Fruit fly (Drosophila melanogaster) whole organism, embryonic: Measurements from ENCODE around the gene CG31867.

Source experiments
- Adf1 ChIP-seq: fragments of 200-800 bp; sonication (Bioruptor generic); IDR thresholded peaks from 2 replicates; pipeline ENCODE4 v1.3.6; 2022; ENCODE audit warnings: missing biosample characterization, missing genetic modification characterization
- Antp ChIP-seq: fragments of 200-800 bp; sonication (Bioruptor generic); optimal IDR thresholded peaks from 3 replicates; lab custom pipeline; 2016; ENCODE audit warnings: missing biosample characterization, missing genetic modification characterization
- Bdp1 ChIP-seq: fragments of 200-800 bp; sonication (Bioruptor generic); optimal IDR thresholded peaks from 3 replicates; lab custom pipeline; 2016; ENCODE audit warnings: missing biosample characterization, missing genetic modification characterization
- CG10654 ChIP-seq: fragments of 200-800 bp; sonication (Bioruptor generic); optimal IDR thresholded peaks from 2 replicates; lab custom pipeline; 2016; ENCODE audit warnings: missing biosample characterization, missing genetic modification characterization
- CG11504 ChIP-seq: fragments of 200-800 bp; sonication (Bioruptor generic); optimal IDR thresholded peaks from 3 replicates; lab custom pipeline; 2019; ENCODE audit warnings: missing biosample characterization, mild to moderate bottlenecking, missing genetic modification characterization, moderate library complexity
- CG12744 ChIP-seq: fragments of 200-800 bp; sonication (Bioruptor generic); optimal IDR thresholded peaks from 2 replicates; lab custom pipeline; 2016; ENCODE audit warnings: missing biosample characterization, missing genetic modification characterization
- CG14014 ChIP-seq: fragments of 200-800 bp; sonication (Bioruptor generic); IDR thresholded peaks from 2 replicates; pipeline ENCODE4 v1.3.6; 2022; ENCODE audit warnings: missing biosample characterization, missing genetic modification characterization
- CG15269 ChIP-seq: fragments of 200-800 bp; sonication (Bioruptor generic); optimal IDR thresholded peaks from 2 replicates; lab custom pipeline; 2018; ENCODE audit warnings: missing biosample characterization, mild to moderate bottlenecking, missing genetic modification characterization, moderate library complexity
- CG15696 ChIP-seq: fragments of 200-800 bp; sonication (Bioruptor generic); optimal IDR thresholded peaks from 2 replicates; lab custom pipeline; 2019; ENCODE audit warnings: missing biosample characterization, mild to moderate bottlenecking, missing genetic modification characterization, moderate library complexity
- CG17361 ChIP-seq: fragments of 200-800 bp; sonication (Bioruptor generic); IDR thresholded peaks from 3 replicates; pipeline ENCODE4 v1.3.6; 2022; ENCODE audit warnings: missing biosample characterization, missing genetic modification characterization
- CG17568 ChIP-seq: fragments of 200-800 bp; sonication (Bioruptor generic); optimal IDR thresholded peaks from 2 replicates; lab custom pipeline; 2018; ENCODE audit warnings: missing biosample characterization, mild to moderate bottlenecking, missing genetic modification characterization, moderate library complexity
- CG17912 ChIP-seq: fragments of 200-800 bp; sonication (Bioruptor generic); optimal IDR thresholded peaks from 2 replicates; lab custom pipeline; 2018; ENCODE audit warnings: missing biosample characterization, mild to moderate bottlenecking, missing genetic modification characterization
- CG18262 ChIP-seq: fragments of 200-800 bp; optimal IDR thresholded peaks from 3 replicates; lab custom pipeline; 2019; ENCODE audit warnings: missing biosample characterization, mild to moderate bottlenecking, missing genetic modification characterization, moderate library complexity
- CG30020 ChIP-seq: fragments of 200-800 bp; optimal IDR thresholded peaks from 2 replicates; lab custom pipeline; 2019; ENCODE audit warnings: missing biosample characterization, mild to moderate bottlenecking, missing genetic modification characterization, moderate library complexity
- CG31441 ChIP-seq: fragments of 200-800 bp; sonication (Bioruptor generic); IDR thresholded peaks from 2 replicates; pipeline ENCODE4 v1.3.6; 2022; ENCODE audit warnings: missing biosample characterization, missing genetic modification characterization
- CG33557 ChIP-seq: fragments of 200-800 bp; sonication (Bioruptor generic); optimal IDR thresholded peaks from 2 replicates; lab custom pipeline; 2019; ENCODE audit warnings: missing biosample characterization, mild to moderate bottlenecking, missing genetic modification characterization, moderate library complexity
- CG34422 ChIP-seq: fragments of 200-800 bp; sonication (Bioruptor generic); IDR thresholded peaks from 3 replicates; pipeline ENCODE4 v1.3.6; 2022; ENCODE audit warnings: missing biosample characterization, missing genetic modification characterization
- CG3847 ChIP-seq: fragments of 200-800 bp; sonication (Bioruptor generic); IDR thresholded peaks from 2 replicates; pipeline ENCODE4 v1.3.6; 2022; ENCODE audit warnings: missing biosample characterization, missing genetic modification characterization
- CG5245 ChIP-seq: fragments of 200-800 bp; sonication (Bioruptor generic); optimal IDR thresholded peaks from 3 replicates; lab custom pipeline; 2016; ENCODE audit warnings: missing biosample characterization, missing genetic modification characterization
- CG5953 ChIP-seq: fragments of 200-800 bp; sonication (Bioruptor generic); IDR thresholded peaks from 2 replicates; pipeline ENCODE4 v1.3.6; 2022; ENCODE audit warnings: missing biosample characterization, missing genetic modification characterization
- CG7372 ChIP-seq: fragments of 200-800 bp; sonication (Bioruptor generic); IDR thresholded peaks from 2 replicates; pipeline ENCODE4 v1.3.6; 2022; ENCODE audit warnings: missing biosample characterization, missing genetic modification characterization
- CG7556 ChIP-seq: fragments of 200-800 bp; sonication (Bioruptor generic); optimal IDR thresholded peaks from 2 replicates; lab custom pipeline; 2017; ENCODE audit warnings: missing biosample characterization, mild to moderate bottlenecking, missing genetic modification characterization
- CG8089 ChIP-seq: fragments of 200-800 bp; sonication (Bioruptor generic); optimal IDR thresholded peaks from 3 replicates; lab custom pipeline; 2016; ENCODE audit warnings: missing biosample characterization, missing genetic modification characterization
- CG9817 ChIP-seq: fragments of 200-800 bp; sonication (Bioruptor generic); optimal IDR thresholded peaks from 2 replicates; lab custom pipeline; 2018; ENCODE audit warnings: missing biosample characterization, mild to moderate bottlenecking, missing genetic modification characterization, moderate library complexity
- CG9932 ChIP-seq: fragments of 200-800 bp; sonication (Bioruptor generic); IDR thresholded peaks from 2 replicates; pipeline ENCODE4 v1.3.6; 2022; ENCODE audit warnings: missing biosample characterization, missing genetic modification characterization
- D ChIP-seq, 2 experiments: fragments of 200-800 bp in 1 of 2; fragments of >200 bp in 1 of 2; sonication (Bioruptor generic) in 1 of 2; optimal IDR thresholded peaks; 2 replicates in 1 of 2; 3 replicates in 1 of 2; lab custom pipeline; 2017; ENCODE audit warnings: mild to moderate bottlenecking in 1 of 2, missing biosample characterization in 1 of 2, missing genetic modification characterization in 1 of 2, missing genetic modification reagents in 1 of 2
- Dbx ChIP-seq: fragments of 200-800 bp; sonication (Bioruptor generic); IDR thresholded peaks from 3 replicates; pipeline ENCODE4 v1.3.6; 2022; ENCODE audit warnings: missing biosample characterization, missing genetic modification characterization
- HLH54F ChIP-seq: fragments of 200-800 bp; sonication (Bioruptor generic); optimal IDR thresholded peaks from 3 replicates; lab custom pipeline; 2016; ENCODE audit warnings: missing biosample characterization, missing genetic modification characterization
- Hmx ChIP-seq: fragments of 200-800 bp; sonication (Bioruptor generic); optimal IDR thresholded peaks from 2 replicates; lab custom pipeline; 2016; ENCODE audit warnings: missing biosample characterization, missing genetic modification characterization
- Jarid2 ChIP-seq: fragments of 200-800 bp; sonication (Bioruptor generic); optimal IDR thresholded peaks from 3 replicates; lab custom pipeline; 2017; ENCODE audit warnings: mild to moderate bottlenecking, missing biosample characterization, missing genetic modification reagents, missing genetic modification characterization
- Med ChIP-seq: fragments of 200-800 bp; sonication (Bioruptor generic); peaks from one replicate; lab custom pipeline; 2016; ENCODE audit warnings: missing biosample characterization, missing genetic modification characterization, mild to moderate bottlenecking, inconsistent platforms, moderate library complexity
- Ptx1 ChIP-seq: fragments of 200-800 bp; sonication (Bioruptor generic); IDR thresholded peaks from 2 replicates; pipeline ENCODE4 v1.3.6; 2022; ENCODE audit warnings: missing biosample characterization, missing genetic modification characterization
- Rx ChIP-seq: fragments of 200-800 bp; sonication (Bioruptor generic); IDR thresholded peaks from 2 replicates; pipeline ENCODE4 v1.3.6; 2022; ENCODE audit warnings: missing biosample characterization, missing genetic modification characterization
- Six4 ChIP-seq: fragments of 200-800 bp; sonication (Bioruptor generic); optimal IDR thresholded peaks from 2 replicates; lab custom pipeline; 2016; ENCODE audit warnings: missing biosample characterization, missing genetic modification characterization
- Tbp ChIP-seq: fragments of >200 bp; optimal IDR thresholded peaks from 2 replicates; lab custom pipeline; 2018; ENCODE audit warnings: missing biosample characterization, missing genetic modification characterization
- ab ChIP-seq: fragments of 200-800 bp; sonication (Bioruptor generic); optimal IDR thresholded peaks from 2 replicates; lab custom pipeline; 2016; ENCODE audit warnings: missing biosample characterization, missing genetic modification characterization
- chm ChIP-seq: fragments of 200-800 bp; sonication (Bioruptor generic); IDR thresholded peaks from 2 replicates; pipeline ENCODE4 v1.3.6; 2022; ENCODE audit warnings: missing biosample characterization, missing genetic modification characterization
- dm ChIP-seq: fragments of 200-800 bp; sonication (Bioruptor generic); optimal IDR thresholded peaks from 3 replicates; lab custom pipeline; 2016; ENCODE audit warnings: missing biosample characterization, missing genetic modification characterization
- ems ChIP-seq: fragments of 200-800 bp; sonication (Bioruptor generic); optimal IDR thresholded peaks from 3 replicates; lab custom pipeline; 2016; ENCODE audit warnings: missing biosample characterization, missing genetic modification characterization
- esg ChIP-seq: fragments of 200-800 bp; sonication (Bioruptor generic); conservative IDR thresholded peaks from 2 replicates; pipeline ENCODE4 v1.3.6; 2022; ENCODE audit warnings: missing biosample characterization, missing genetic modification characterization
- fd96Cb ChIP-seq: fragments of 200-800 bp; sonication (Bioruptor generic); optimal IDR thresholded peaks from 2 replicates; lab custom pipeline; 2018; ENCODE audit warnings: missing biosample characterization, mild to moderate bottlenecking, missing genetic modification characterization, moderate library complexity
- fru ChIP-seq: fragments of >200 bp; optimal IDR thresholded peaks from 2 replicates; lab custom pipeline; 2017
- gcm ChIP-seq: fragments of 200-800 bp; sonication (Bioruptor generic); optimal IDR thresholded peaks from 2 replicates; lab custom pipeline; 2019; ENCODE audit warnings: missing biosample characterization, mild to moderate bottlenecking, missing genetic modification characterization, moderate library complexity
- knrl ChIP-seq: fragments of 200-800 bp; sonication (Bioruptor generic); IDR thresholded peaks from 3 replicates; pipeline ENCODE4 v1.3.6; 2022; ENCODE audit warnings: missing biosample characterization, missing genetic modification characterization; ENCODE audit not compliant: partially characterized antibody
- lbe ChIP-seq: fragments of 200-800 bp; sonication (Bioruptor generic); optimal IDR thresholded peaks from 2 replicates; lab custom pipeline; 2016; ENCODE audit warnings: missing biosample characterization, mild to moderate bottlenecking, missing genetic modification characterization
- otp ChIP-seq: fragments of 200-800 bp; sonication (Bioruptor generic); IDR thresholded peaks from 3 replicates; pipeline ENCODE4, ENCODE4 v1.3.6; 2022; ENCODE audit warnings: missing biosample characterization, missing genetic modification characterization
- schlank ChIP-seq: fragments of 200-800 bp; sonication (Bioruptor generic); optimal IDR thresholded peaks from 2 replicates; lab custom pipeline; 2018; ENCODE audit warnings: missing biosample characterization, mild to moderate bottlenecking, missing genetic modification characterization
- sisA ChIP-seq: fragments of 200-800 bp; sonication (Bioruptor generic); IDR thresholded peaks from 2 replicates; pipeline ENCODE4 v1.3.6; 2022; ENCODE audit warnings: missing biosample characterization, missing genetic modification characterization
- vvl ChIP-seq: fragments of 200-800 bp; sonication (Bioruptor generic); IDR thresholded peaks from 2 replicates; pipeline ENCODE4 v1.3.6; 2022; ENCODE audit warnings: missing biosample characterization, missing genetic modification characterization
- wdn ChIP-seq: fragments of 200-800 bp; sonication (Bioruptor generic); IDR thresholded peaks from 2 replicates; pipeline ENCODE4 v1.3.6; 2022; ENCODE audit warnings: missing biosample characterization, missing genetic modification characterization
- zen2 ChIP-seq: fragments of 200-800 bp; sonication (Bioruptor generic); IDR thresholded peaks from 3 replicates; pipeline ENCODE4 v1.3.6; 2022; ENCODE audit warnings: missing biosample characterization, missing genetic modification characterization; ENCODE audit not compliant: partially characterized antibody
- zfh2 ChIP-seq: fragments of 200-800 bp; sonication (Bioruptor generic); optimal IDR thresholded peaks from 2 replicates; lab custom pipeline; 2016; ENCODE audit warnings: missing biosample characterization, missing genetic modification characterization

CG31867 gene

DNA sequence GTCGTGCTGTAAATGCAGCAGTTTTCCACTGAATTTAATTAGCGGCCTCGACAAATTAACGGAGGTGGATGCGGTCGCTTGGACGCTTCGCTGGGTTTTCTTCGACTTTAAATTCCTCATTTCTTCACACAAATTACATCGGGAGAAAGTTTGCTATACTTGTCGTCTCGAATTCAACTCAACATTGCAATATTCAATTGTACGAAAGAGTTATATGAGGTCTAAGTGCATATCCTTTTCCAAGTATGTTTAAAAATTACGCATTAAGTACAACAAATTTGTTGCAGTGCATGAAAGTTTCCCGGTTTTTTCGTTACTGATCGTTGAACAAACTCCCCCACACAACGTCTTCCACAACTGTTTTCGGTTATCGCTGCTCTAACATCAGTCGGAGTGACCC, 47.5 kb upstream of the CG31867 start (continued):
- peak; percentile 49; the same call in 2 of the 3 replicates for TF ChIP-seq CG34422 (GFP tag; lab: Robert Waterston, UW)
- TF ChIP-seq gcm (GFP tag; lab: Kevin White, UChicago), result peak; percentile 54
- peak; percentile 13; the same call in 1 of the 2 replicates for TF ChIP-seq esg (GFP tag; lab: Robert Waterston, UW)
- peak; percentile 43; the same call in 1 of the 2 replicates for TF ChIP-seq Rx
- TF ChIP-seq schlank, result no peak
- TF ChIP-seq Ptx1 (GFP tag; lab: Robert Waterston, UW), result peak; percentile 57
- peak; percentile 74 for TF ChIP-seq CG33557 (GFP tag; lab: Kevin White, UChicago)
- no peak for TF ChIP-seq zen2 (GFP tag; lab: Robert Waterston, UW)
- TF ChIP-seq Bdp1, result peak; percentile 37
- TF ChIP-seq Dbx (GFP tag; lab: Robert Waterston, UW), result no peak
- TF ChIP-seq CG30020 (tag; lab: Kevin White, UChicago), result no peak
- TF ChIP-seq ab, result peak; percentile 66
- peak; percentile 46 for TF ChIP-seq CG8089 (GFP tag; lab: Kevin White, UChicago)
- peak; percentile 16 for TF ChIP-seq dm (GFP tag; lab: Kevin White, UChicago)
- TF ChIP-seq CG17912 (GFP tag; lab: Kevin White, UChicago), result no peak
- TF ChIP-seq CG17361, result peak; percentile 57
- TF ChIP-seq Six4 (GFP tag; lab: Kevin White, UChicago), result peak; percentile 32
- TF ChIP-seq CG15269 (tag; lab: Kevin White, UChicago), result peak; percentile 37
- TF ChIP-seq CG11504 (tag; lab: Kevin White, UChicago), result peak; percentile 82
- TF ChIP-seq CG17568 (GFP tag; lab: Kevin White, UChicago), result no peak
- TF ChIP-seq Jarid2 (GFP tag; lab: Kevin White, UChicago), result no peak
- peak; percentile 64 for TF ChIP-seq CG31441 (GFP tag; lab: Robert Waterston, UW)
- no peak for TF ChIP-seq D (optimal IDR thresholded peaks at IDR 0.05; lab: Kevin White, UChicago)
- TF ChIP-seq D (GFP tag; optimal IDR thresholded peaks at IDR 0.05; lab: Kevin White, UChicago), result peak; percentile 43
- TF ChIP-seq fd96Cb, result peak; percentile 39
- TF ChIP-seq Hmx (GFP tag; lab: Kevin White, UChicago), result no peak
- TF ChIP-seq CG9817 (tag; lab: Kevin White, UChicago), result peak; percentile 30
- TF ChIP-seq knrl (GFP tag; lab: Robert Waterston, UW), result no peak
- TF ChIP-seq CG5245, result peak; percentile 18
- TF ChIP-seq CG7372 (GFP tag; lab: Robert Waterston, UW), result no peak
- no peak for TF ChIP-seq CG9932 (GFP tag; lab: Robert Waterston, UW)
- no peak for TF ChIP-seq zfh2 (GFP tag; lab: Kevin White, UChicago)
- TF ChIP-seq chm (GFP tag; lab: Robert Waterston, UW), result peak; percentile 74; the same call in 1 of the 2 replicates
- TF ChIP-seq lbe, result no peak
- peak; percentile 19 for TF ChIP-seq CG15696 (tag; lab: Kevin White, UChicago)
- peak; percentile 88 for TF ChIP-seq vvl (GFP tag; lab: Robert Waterston, UW)
- no peak for TF ChIP-seq wdn
- peak; percentile 39 for TF ChIP-seq ems (GFP tag; lab: Kevin White, UChicago)
- peak; percentile 72 for TF ChIP-seq CG18262 (tag; lab: Kevin White, UChicago)
- peak; percentile 60 for TF ChIP-seq CG7556
- TF ChIP-seq otp, result peak; percentile 53; the same call in 1 of the 3 replicates
- TF ChIP-seq CG10654 (GFP tag; lab: Kevin White, UChicago), result peak; percentile 3
- TF ChIP-seq Tbp, result no peak
- TF ChIP-seq sisA (GFP tag; lab: Robert Waterston, UW), result peak; percentile 70
- 0 out of 2 replicates have a peak, but pooled peaks have one; percentile 30 for TF ChIP-seq CG3847 (GFP tag; lab: Robert Waterston, UW)
- TF ChIP-seq CG14014, result no peak
- no peak for TF ChIP-seq Adf1
- TF ChIP-seq Antp, result peak; percentile 56
- peak; percentile 64 for TF ChIP-seq CG5953
- peak; percentile 10 for TF ChIP-seq HLH54F
- TF ChIP-seq fru, result no peak
- TF ChIP-seq CG12744, result no peak
- TF ChIP-seq Med (GFP tag; lab: Kevin White, UChicago), result peak; percentile 80
